Worm (Caenorhabditis elegans): ENCODE measurements around the gene ttb-1.

- TF ChIP-seq ama-1 (optimal IDR thresholded peaks at IDR 0.05) = no peak
- TF ChIP-seq flt-1 (GFP tag; IDR thresholded peaks at IDR 0.05) = no peak
- TF ChIP-seq hmbx-1 (tag; optimal IDR thresholded peaks at IDR 0.05) = no peak
- no peak for TF ChIP-seq hnd-1 (tag; optimal IDR thresholded peaks at IDR 0.05)
- TF ChIP-seq ceh-36 (tag; optimal IDR thresholded peaks at IDR 0.05) = peak; percentile 14
- no peak for TF ChIP-seq B0310.2 (tag; optimal IDR thresholded peaks at IDR 0.05)
- TF ChIP-seq ets-7 (tag; optimal IDR thresholded peaks at IDR 0.05) = no peak
- TF ChIP-seq F13C5.2 (tag; optimal IDR thresholded peaks at IDR 0.05) = no peak
- no peak for TF ChIP-seq tra-4 (tag; optimal IDR thresholded peaks at IDR 0.05)
Measured at ce11 chrV:166687-167086, 10.1 kb downstream of the ttb-1 start, which contains the start of gene Y108G3AL.2.

Measured in whole organism, early embryonic.